Worm (Caenorhabditis elegans) whole organism, L3 larva: Measurements from ENCODE around the gene F55C12.2.

Experiments used
- R02D3.7 ChIP-seq: fragments of 150-350 bp; optimal IDR thresholded peaks from 2 replicates; lab custom pipeline; 2014; ENCODE audit warnings: missing biosample characterization, missing genetic modification characterization
- ceh-16 ChIP-seq: sonication (generic microtip); optimal IDR thresholded peaks from 2 replicates; lab custom pipeline; 2017; ENCODE audit warnings: missing biosample characterization, missing genetic modification characterization
- ceh-28 ChIP-seq: fragments of 150-350 bp; optimal IDR thresholded peaks from 2 replicates; lab custom pipeline; 2014; ENCODE audit warnings: missing biosample characterization, missing genetic modification reagents, missing genetic modification characterization
- ceh-82 ChIP-seq: fragments of 150-350 bp; optimal IDR thresholded peaks from 2 replicates; lab custom pipeline; 2014; ENCODE audit warnings: missing biosample characterization, missing genetic modification characterization
- ceh-9 ChIP-seq: sonication (generic microtip); optimal IDR thresholded peaks from 2 replicates; lab custom pipeline; 2018; ENCODE audit warnings: missing biosample characterization, missing genetic modification characterization
- elt-1 ChIP-seq: fragments of 150-350 bp; optimal IDR thresholded peaks from 2 replicates; lab custom pipeline; 2014; ENCODE audit warnings: missing biosample characterization, missing genetic modification characterization
- elt-2 ChIP-seq: sonication (generic microtip); optimal IDR thresholded peaks from 2 replicates; lab custom pipeline; 2016; ENCODE audit warnings: missing genetic modification reagents, mild to moderate bottlenecking, missing genetic modification characterization, missing compliant biosample characterization
- elt-3 ChIP-seq, 3 experiments: fragments of 150-350 bp in 1 of 3; sonication (generic microtip) in 2 of 3; optimal IDR thresholded peaks; 2 replicates in 2 of 3; 4 replicates in 1 of 3; lab custom pipeline; 2014 to 2017; ENCODE audit warnings: missing biosample characterization in 3 of 3, missing genetic modification characterization in 3 of 3
- eor-1 ChIP-seq, 2 experiments: fragments of 150-350 bp; optimal IDR thresholded peaks; 2 replicates each; lab custom pipeline; 2014 to 2018; ENCODE audit warnings: missing biosample characterization in 2 of 2, missing genetic modification characterization in 2 of 2
- fkh-10 ChIP-seq: sonication (generic microtip); optimal IDR thresholded peaks from 2 replicates; lab custom pipeline; 2017; ENCODE audit warnings: missing biosample characterization, missing genetic modification reagents, missing genetic modification characterization
- fkh-2 ChIP-seq: fragments of 150-350 bp; optimal IDR thresholded peaks from 2 replicates; lab custom pipeline; 2014; ENCODE audit warnings: missing biosample characterization, missing genetic modification reagents, missing genetic modification characterization
- hmg-11 ChIP-seq: sonication (generic microtip); optimal IDR thresholded peaks from 2 replicates; lab custom pipeline; 2016; ENCODE audit warnings: missing genetic modification characterization, missing compliant biosample characterization
- lin-15B ChIP-seq: fragments of 150-350 bp; optimal IDR thresholded peaks from 2 replicates; lab custom pipeline; 2014; ENCODE audit warnings: missing biosample characterization, missing genetic modification characterization
- lin-39 ChIP-seq: fragments of 150-350 bp; optimal IDR thresholded peaks from 2 replicates; lab custom pipeline; 2018; ENCODE audit warnings: missing biosample characterization, missing genetic modification reagents, missing genetic modification characterization
- lsy-12 ChIP-seq: sonication (generic microtip); optimal IDR thresholded peaks from 2 replicates; lab custom pipeline; 2016; ENCODE audit warnings: mild to moderate bottlenecking, missing genetic modification characterization, missing compliant biosample characterization
- mml-1 ChIP-seq: fragments of 150-350 bp; sonication (generic microtip); optimal IDR thresholded peaks from 3 replicates; lab custom pipeline; 2014; ENCODE audit warnings: missing biosample characterization, missing genetic modification characterization
- nfya-1 ChIP-seq: sonication (generic microtip); optimal IDR thresholded peaks from 2 replicates; lab custom pipeline; 2017; ENCODE audit warnings: missing genetic modification characterization, mild to moderate bottlenecking, missing compliant biosample characterization, antibody characterized with exemption, moderate library complexity; ENCODE audit not compliant: insufficient read depth
- nhr-11 ChIP-seq: fragments of 150-350 bp; optimal IDR thresholded peaks from 2 replicates; lab custom pipeline; 2014; ENCODE audit warnings: missing biosample characterization, missing genetic modification characterization
- nhr-12 ChIP-seq: fragments of 150-350 bp; optimal IDR thresholded peaks from 2 replicates; lab custom pipeline; 2014; ENCODE audit warnings: missing biosample characterization, missing genetic modification characterization
- nhr-23 ChIP-seq: fragments of 150-350 bp; optimal IDR thresholded peaks from 2 replicates; lab custom pipeline; 2014; ENCODE audit warnings: missing biosample characterization, missing genetic modification reagents, missing genetic modification characterization
- nhr-25 ChIP-seq: sonication (generic microtip); optimal IDR thresholded peaks from 2 replicates; lab custom pipeline; 2017; ENCODE audit warnings: missing biosample characterization, missing genetic modification characterization
- nhr-28 ChIP-seq: fragments of 150-350 bp; optimal IDR thresholded peaks from 2 replicates; lab custom pipeline; 2014; ENCODE audit warnings: missing biosample characterization, missing genetic modification characterization
- nhr-43 ChIP-seq: sonication (generic microtip); optimal IDR thresholded peaks from 2 replicates; lab custom pipeline; 2016; ENCODE audit warnings: mild to moderate bottlenecking, missing genetic modification characterization, missing compliant biosample characterization; ENCODE audit not compliant: poor library complexity, severe bottlenecking
- nhr-67 ChIP-seq: fragments of 150-350 bp; optimal IDR thresholded peaks from 2 replicates; lab custom pipeline; 2014; ENCODE audit warnings: missing biosample characterization, missing genetic modification characterization
- pha-4 ChIP-seq: fragments of 150-350 bp; optimal IDR thresholded peaks from 2 replicates; lab custom pipeline; 2014; ENCODE audit warnings: missing biosample characterization, missing genetic modification reagents, missing genetic modification characterization
- pqm-1 ChIP-seq: fragments of 150-350 bp; optimal IDR thresholded peaks from 2 replicates; lab custom pipeline; 2017; ENCODE audit warnings: missing biosample characterization, missing genetic modification characterization, inconsistent platforms
- sea-2 ChIP-seq: fragments of 150-350 bp; sonication (generic microtip); optimal IDR thresholded peaks from 4 replicates; lab custom pipeline; 2014; ENCODE audit warnings: missing biosample characterization, missing genetic modification reagents, missing genetic modification characterization
- skn-1 ChIP-seq: fragments of 150-350 bp; optimal IDR thresholded peaks from 2 replicates; lab custom pipeline; 2014; ENCODE audit warnings: missing biosample characterization, missing genetic modification characterization
- snpc-4 ChIP-seq: fragments of 150-350 bp; optimal IDR thresholded peaks from 2 replicates; lab custom pipeline; 2014; ENCODE audit warnings: missing biosample characterization, missing genetic modification characterization
- tbx-2 ChIP-seq: sonication (generic microtip); optimal IDR thresholded peaks from 2 replicates; lab custom pipeline; 2016; ENCODE audit warnings: mild to moderate bottlenecking, missing genetic modification characterization, missing compliant biosample characterization
- unc-62 ChIP-seq: fragments of 150-350 bp; sonication (generic microtip); optimal IDR thresholded peaks from 4 replicates; lab custom pipeline; 2014; ENCODE audit warnings: missing biosample characterization, missing genetic modification reagents, missing genetic modification characterization
- zag-1 ChIP-seq: fragments of 150-350 bp; optimal IDR thresholded peaks from 2 replicates; lab custom pipeline; 2014; ENCODE audit warnings: missing biosample characterization, missing genetic modification characterization
- ztf-11 ChIP-seq: fragments of 150-350 bp; optimal IDR thresholded peaks from 2 replicates; lab custom pipeline; 2014; ENCODE audit warnings: missing biosample characterization, missing genetic modification characterization
- ztf-4 ChIP-seq: fragments of 150-350 bp; optimal IDR thresholded peaks from 2 replicates; lab custom pipeline; 2014; ENCODE audit warnings: missing biosample characterization, missing genetic modification characterization

F55C12.2 gene

DNA sequence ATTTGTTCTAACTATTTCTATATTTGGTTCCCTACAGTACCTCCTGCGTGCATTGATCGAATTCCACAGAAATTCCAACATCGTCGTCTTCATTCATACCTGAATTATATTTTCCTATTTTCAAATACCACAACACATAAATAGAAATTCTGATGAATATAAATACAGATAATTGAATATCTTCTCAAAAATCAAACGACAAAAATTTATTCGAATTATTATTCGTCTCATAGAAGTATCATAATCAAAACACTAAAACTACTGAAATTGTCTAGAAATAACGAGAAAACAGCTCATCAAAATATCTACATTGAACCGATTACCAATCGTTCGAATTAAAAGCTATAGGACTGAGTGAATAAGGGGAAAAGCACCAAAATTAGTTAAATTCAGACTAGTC is 43.5 kb upstream of the F55C12.2 start, which contains the start of gene gtap-1:
Gene gtap-1, minus strand, starts transcription at position 101 of the 400 bp plus-strand sequence.
- TF ChIP-seq elt-3 (tag; optimal IDR thresholded peaks at IDR 0.05; lab: Kevin White, UChicago), result no peak
- TF ChIP-seq pqm-1 (tag; lab: Kevin White, UChicago), result no peak
- no peak for TF ChIP-seq nhr-28
- no peak for TF ChIP-seq skn-1 (tag; lab: Kevin White, UChicago)
- TF ChIP-seq R02D3.7 (tag; lab: Kevin White, UChicago), result no peak
- TF ChIP-seq nhr-12 (tag; lab: Kevin White, UChicago), result no peak
- no peak for TF ChIP-seq fkh-2
- TF ChIP-seq lin-39 (tag; lab: Kevin White, UChicago), result no peak
- TF ChIP-seq zag-1, result no peak
- TF ChIP-seq ztf-4 (tag; lab: Kevin White, UChicago), result no peak
- TF ChIP-seq ceh-82 (tag; lab: Kevin White, UChicago), result no peak
- no peak for TF ChIP-seq unc-62 (GFP tag; lab: Kevin White, UChicago)
- no peak for TF ChIP-seq hmg-11 (tag; lab: Kevin White, UChicago)
- TF ChIP-seq tbx-2 (tag; lab: Kevin White, UChicago), result no peak
- no peak for TF ChIP-seq pha-4
- no peak for TF ChIP-seq nhr-11
- no peak for TF ChIP-seq ceh-16

DNA sequence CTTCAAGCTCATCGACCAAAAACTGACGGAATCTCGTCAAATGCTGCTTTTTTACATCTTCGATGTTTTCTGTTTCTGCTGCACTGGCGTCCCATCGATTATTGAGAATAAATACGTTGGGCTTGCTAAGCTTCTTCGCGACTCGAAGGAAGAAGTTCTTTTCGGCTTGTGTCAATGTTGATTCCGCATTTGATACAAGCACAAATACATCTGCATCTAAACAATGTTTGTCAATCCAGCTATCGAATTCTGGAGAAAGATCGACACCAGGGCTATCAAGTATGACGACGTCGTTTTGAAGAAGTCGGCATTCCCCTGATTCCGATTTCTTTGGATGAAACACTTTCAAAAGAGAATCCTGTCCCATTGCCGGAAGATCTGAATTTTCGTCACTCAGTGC is 41.5 kb upstream of the F55C12.2 start:
- TF ChIP-seq elt-1 (tag; lab: Kevin White, UChicago) (no peak), nhr-25 (tag; lab: Kevin White, UChicago) (no peak), nfya-1 (tag; lab: Kevin White, UChicago) (no peak), fkh-2 (no peak), nhr-23 (tag; lab: Kevin White, UChicago) (no peak), nhr-43 (no peak), ztf-11 (no peak), elt-2 (tag; lab: Kevin White, UChicago) (no peak), mml-1 (tag; lab: Kevin White, UChicago) (no peak), ztf-4 (tag; lab: Kevin White, UChicago) (no peak), pha-4 (no peak), nhr-67 (no peak), skn-1 (tag; lab: Kevin White, UChicago) (no peak), nhr-12 (tag; lab: Kevin White, UChicago) (no peak), hmg-11 (tag; lab: Kevin White, UChicago) (no peak), lsy-12 (no peak)
- TF ChIP-seq, all 47 proteins: peak for 0

DNA sequence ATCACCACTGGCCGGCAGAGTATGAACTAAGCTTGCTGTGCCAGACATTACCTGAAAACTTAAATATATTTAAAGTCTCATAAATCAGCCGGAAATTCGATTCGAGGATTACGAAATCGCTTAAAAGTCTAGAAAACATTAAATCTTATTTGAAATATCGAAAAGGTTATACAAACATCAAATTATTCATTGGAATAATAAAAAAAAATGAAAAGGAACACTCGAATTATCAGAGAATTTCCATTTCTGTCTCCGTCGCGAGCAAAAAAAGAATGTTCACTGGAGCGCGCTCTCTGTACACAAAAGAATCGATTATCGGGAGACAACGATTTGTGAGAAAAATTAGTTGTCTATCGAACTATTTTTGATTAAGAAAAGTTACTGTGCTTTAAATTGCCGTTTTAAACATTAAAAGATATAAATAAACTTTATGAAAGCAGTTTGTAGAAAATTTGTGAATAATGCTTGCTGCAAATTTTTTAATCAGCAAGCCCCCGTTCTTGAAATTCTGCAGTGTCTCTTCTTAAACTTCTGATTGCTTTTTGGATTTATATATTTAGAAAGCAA is 40.4 kb upstream of the F55C12.2 start, which contains the start of gene fzo-1:
Gene fzo-1, minus strand, starts transcription at position 51 of the 567 bp plus-strand sequence.
- TF ChIP-seq pha-4 (peak; percentile 72), elt-1 (tag; lab: Kevin White, UChicago) (no peak), ceh-28 (tag; lab: Kevin White, UChicago) (no peak), nfya-1 (tag; lab: Kevin White, UChicago) (peak; percentile 60), snpc-4 (tag; lab: Kevin White, UChicago) (peak; percentile 29), lin-15B (tag; lab: Kevin White, UChicago) (peak; percentile 52), elt-2 (tag; lab: Kevin White, UChicago) (peak; percentile 47), fkh-10 (GFP tag; lab: Kevin White, UChicago) (peak; percentile 22), ceh-9 (tag; lab: Kevin White, UChicago) (no peak)

DNA sequence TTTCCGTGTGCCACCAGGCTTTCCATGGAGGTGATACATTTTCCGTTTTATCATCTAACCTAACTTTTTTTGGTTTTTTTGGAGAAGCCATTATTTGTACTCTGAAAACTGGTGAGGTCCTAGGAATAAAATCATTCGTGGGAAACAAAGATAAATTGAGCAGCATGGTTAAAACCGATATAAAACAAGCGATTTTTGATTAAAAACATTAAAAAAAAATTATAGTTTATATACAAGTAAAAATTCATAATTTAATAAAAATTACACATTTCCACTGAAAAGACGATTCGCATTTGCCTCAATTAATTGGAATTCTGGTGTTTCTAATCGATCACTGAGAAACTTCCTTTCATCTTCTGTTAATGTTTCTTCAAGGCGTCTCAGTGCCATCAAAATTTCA is 38.2 kb upstream of the F55C12.2 start, which contains the start of gene ZK1248.15:
Gene ZK1248.15, minus strand, starts transcription at position 101 of the 400 bp plus-strand sequence.
- TF ChIP-seq snpc-4 (tag; lab: Kevin White, UChicago) (no peak), unc-62 (GFP tag; lab: Kevin White, UChicago) (no peak), nhr-23 (tag; lab: Kevin White, UChicago) (no peak), ceh-82 (tag; lab: Kevin White, UChicago) (no peak), sea-2 (GFP tag; lab: Kevin White, UChicago) (no peak), ztf-11 (no peak), fkh-2 (no peak), eor-1 (tag; optimal IDR thresholded peaks at IDR 0.05; lab: Kevin White, UChicago) (no peak)
